Fruit fly (Drosophila melanogaster): Measurements from ENCODE around the gene CG5498.

DNA sequence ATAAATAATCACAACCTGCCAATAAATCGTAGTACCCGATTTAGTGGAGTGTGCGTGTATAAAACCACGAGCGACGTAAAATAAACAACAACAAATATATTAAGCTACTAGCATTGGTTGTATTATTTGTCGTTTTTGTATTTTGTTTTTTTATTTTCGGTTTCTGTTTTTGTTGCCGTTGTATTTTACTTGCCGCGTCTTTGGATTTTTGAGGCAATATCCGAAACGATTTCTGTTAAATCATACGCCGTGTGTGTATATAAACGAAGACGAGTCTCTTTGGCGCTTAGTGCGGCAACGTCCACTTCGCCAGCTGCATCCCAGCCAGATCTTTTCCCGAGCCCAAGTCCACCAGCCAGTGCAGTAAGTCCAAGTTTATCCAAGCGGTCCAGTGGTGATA, 29.4 kb upstream of the CG5498 start, which contains the start of gene zye:
- TF ChIP-seq CG16779 (tag; optimal IDR thresholded peaks at IDR 0.05) = no peak
- TF ChIP-seq CG6276 (GFP tag; optimal IDR thresholded peaks at IDR 0.05) = no peak
- no peak for TF ChIP-seq svp (GFP tag)
- TF ChIP-seq Met (GFP tag; optimal IDR thresholded peaks at IDR 0.05) = no peak
- no peak for TF ChIP-seq eg (GFP tag; IDR thresholded peaks at IDR 0.05)
- TF ChIP-seq acj6 (GFP tag; optimal IDR thresholded peaks at IDR 0.05) = no peak
- no peak for TF ChIP-seq ss (GFP tag; optimal IDR thresholded peaks at IDR 0.05)
- TF ChIP-seq CG34406 (GFP tag; optimal IDR thresholded peaks at IDR 0.05) = no peak
- TF ChIP-seq Hr39 (GFP tag; optimal IDR thresholded peaks at IDR 0.05) = no peak
